Worm (Caenorhabditis elegans) whole organism, L4 larva: ENCODE results near the gene rsef-1.
A peak's percentile ranks its signal among the peaks of the same experiment; 100 is the strongest.

Source experiments
- F10B5.3 ChIP-seq: sonication (generic microtip); optimal IDR thresholded peaks from 2 replicates; lab custom pipeline; 2016; ENCODE audit warnings: mild to moderate bottlenecking, missing genetic modification characterization, missing compliant biosample characterization
- F26F4.8 ChIP-seq: fragments of 200-800 bp; sonication (Bioruptor generic); conservative IDR thresholded peaks from 2 replicates; pipeline ENCODE4 v1.3.6; 2022; ENCODE audit warnings: missing genetic modification characterization, missing compliant biosample characterization
- F49E8.2 ChIP-seq: sonication (generic microtip); optimal IDR thresholded peaks from 2 replicates; lab custom pipeline; 2016; ENCODE audit warnings: missing compliant biosample characterization, mild to moderate bottlenecking, missing genetic modification characterization, borderline replicate concordance
- T20F7.1 ChIP-seq: fragments of 200-800 bp; sonication (Bioruptor generic); optimal IDR thresholded peaks from 2 replicates; lab custom pipeline; 2018; ENCODE audit warnings: mild to moderate bottlenecking, missing genetic modification characterization, missing compliant biosample characterization
- Y48G9A.11 ChIP-seq: fragments of 200-800 bp; sonication (Bioruptor generic); IDR thresholded peaks from 2 replicates; pipeline ENCODE4 v1.3.6; 2022; ENCODE audit warnings: missing genetic modification reagents, missing genetic modification characterization, missing compliant biosample characterization
- ZK546.5 ChIP-seq, 2 experiments: sonication (generic microtip); optimal IDR thresholded peaks; 2 replicates each; lab custom pipeline; 2017; ENCODE audit warnings: missing biosample characterization in 2 of 2, missing genetic modification characterization in 2 of 2
- aha-1 ChIP-seq: fragments of 150-350 bp; peaks from one replicate; lab custom pipeline; 2014; ENCODE audit warnings: missing biosample characterization, missing genetic modification characterization
- arid-1 ChIP-seq: fragments of 200-800 bp; sonication (Bioruptor generic); conservative IDR thresholded peaks from 2 replicates; pipeline ENCODE4 v1.3.6; 2022; ENCODE audit warnings: missing genetic modification reagents, missing genetic modification characterization, missing compliant biosample characterization
- ceh-20 ChIP-seq: fragments of 200-800 bp; sonication (Bioruptor generic); IDR thresholded peaks from 2 replicates; pipeline ENCODE4 v1.3.6; 2022; ENCODE audit warnings: missing genetic modification reagents, missing genetic modification characterization, missing compliant biosample characterization
- ceh-32 ChIP-seq: sonication (generic microtip); optimal IDR thresholded peaks from 2 replicates; lab custom pipeline; 2016; ENCODE audit warnings: mild to moderate bottlenecking, missing genetic modification characterization, missing compliant biosample characterization; ENCODE audit not compliant: poor library complexity
- ces-1 ChIP-seq: fragments of 150-350 bp; sonication (generic microtip); optimal IDR thresholded peaks from 4 replicates; lab custom pipeline; 2014; ENCODE audit warnings: missing biosample characterization, missing genetic modification reagents, missing genetic modification characterization
- cey-2 ChIP-seq: sonication (generic microtip); optimal IDR thresholded peaks from 3 replicates; lab custom pipeline; 2017; ENCODE audit warnings: missing genetic modification characterization, mild to moderate bottlenecking, missing compliant biosample characterization, antibody characterized with exemption, borderline replicate concordance; ENCODE audit not compliant: insufficient read depth
- daf-16 ChIP-seq, 3 experiments: sonication (generic microtip); optimal IDR thresholded peaks; 2 replicates each; lab custom pipeline; 2016 to 2017; ENCODE audit warnings: missing genetic modification characterization in 3 of 3, missing genetic modification reagents in 3 of 3, mild to moderate bottlenecking in 2 of 3, missing compliant biosample characterization in 2 of 3, missing biosample characterization in 1 of 3, moderate library complexity in 1 of 3
- dmd-6 ChIP-seq: fragments of 200-800 bp; sonication (Bioruptor generic); IDR thresholded peaks from 2 replicates; pipeline ENCODE4 v1.3.6; 2022; ENCODE audit warnings: missing genetic modification reagents, missing genetic modification characterization, missing compliant biosample characterization
- dve-1 ChIP-seq: sonication (generic microtip); optimal IDR thresholded peaks from 2 replicates; lab custom pipeline; 2017; ENCODE audit warnings: antibody characterized with exemption, mild to moderate bottlenecking, missing genetic modification characterization, missing compliant biosample characterization; ENCODE audit not compliant: insufficient read depth
- fkh-10 ChIP-seq: fragments of 150-350 bp; optimal IDR thresholded peaks from 2 replicates; lab custom pipeline; 2014; ENCODE audit warnings: missing biosample characterization, missing genetic modification reagents, missing genetic modification characterization
- gei-8 ChIP-seq: fragments of 200-800 bp; sonication (Bioruptor generic); optimal IDR thresholded peaks from 2 replicates; lab custom pipeline; 2018; ENCODE audit warnings: mild to moderate bottlenecking, missing genetic modification characterization, missing compliant biosample characterization
- hlh-11 ChIP-seq: fragments of 200-800 bp; sonication (Bioruptor generic); optimal IDR thresholded peaks from 2 replicates; lab custom pipeline; 2018; ENCODE audit warnings: mild to moderate bottlenecking, missing genetic modification characterization, missing compliant biosample characterization
- lin-1 ChIP-seq: fragments of 200-800 bp; sonication (Bioruptor generic); IDR thresholded peaks from 2 replicates; pipeline ENCODE4 v1.3.6; 2022; ENCODE audit warnings: missing genetic modification reagents, missing genetic modification characterization, missing compliant biosample characterization
- lin-38 ChIP-seq: fragments of 200-800 bp; sonication (Bioruptor generic); IDR thresholded peaks from 2 replicates; pipeline ENCODE4 v1.3.6; 2022; ENCODE audit warnings: missing genetic modification reagents, missing genetic modification characterization, missing compliant biosample characterization
- lin-39 ChIP-seq: fragments of 150-350 bp; optimal IDR thresholded peaks from 2 replicates; lab custom pipeline; 2014; ENCODE audit warnings: missing biosample characterization, missing genetic modification reagents, missing genetic modification characterization
- madf-9 ChIP-seq: fragments of 200-800 bp; sonication (Bioruptor generic); conservative IDR thresholded peaks from 2 replicates; pipeline ENCODE4 v1.3.6; 2022; ENCODE audit warnings: missing genetic modification reagents, missing genetic modification characterization, missing compliant biosample characterization
- mdl-1 ChIP-seq, 2 experiments: fragments of 150-350 bp in 1 of 2; sonication (generic microtip) in 1 of 2; optimal IDR thresholded peaks; 2 replicates each; lab custom pipeline; 2014 to 2017; ENCODE audit warnings: missing biosample characterization in 2 of 2, missing genetic modification characterization in 2 of 2
- mep-1 ChIP-seq: fragments of 150-350 bp; sonication (generic microtip); optimal IDR thresholded peaks from 3 replicates; lab custom pipeline; 2014; ENCODE audit warnings: missing biosample characterization, missing genetic modification characterization
- mxl-3 ChIP-seq: fragments of 200-800 bp; sonication (Bioruptor generic); optimal IDR thresholded peaks from 2 replicates; lab custom pipeline; 2018; ENCODE audit warnings: mild to moderate bottlenecking, missing genetic modification characterization, missing compliant biosample characterization
- nhr-11 ChIP-seq: fragments of 150-350 bp; optimal IDR thresholded peaks from 2 replicates; lab custom pipeline; 2014; ENCODE audit warnings: missing biosample characterization, missing genetic modification characterization
- nhr-25 ChIP-seq: sonication (generic microtip); optimal IDR thresholded peaks from 2 replicates; lab custom pipeline; 2017; ENCODE audit warnings: missing genetic modification characterization, mild to moderate bottlenecking, missing compliant biosample characterization, antibody characterized with exemption, moderate library complexity, borderline replicate concordance; ENCODE audit not compliant: insufficient read depth
- nhr-28 ChIP-seq: fragments of 150-350 bp; optimal IDR thresholded peaks from 2 replicates; lab custom pipeline; 2014; ENCODE audit warnings: missing biosample characterization, missing genetic modification characterization
- nhr-42 ChIP-seq: fragments of 200-800 bp; sonication (Bioruptor generic); IDR thresholded peaks from 2 replicates; pipeline ENCODE4 v1.3.6; 2022; ENCODE audit warnings: missing genetic modification characterization, missing compliant biosample characterization
- nhr-48 ChIP-seq: sonication (generic microtip); optimal IDR thresholded peaks from 2 replicates; lab custom pipeline; 2016; ENCODE audit warnings: mild to moderate bottlenecking, missing genetic modification characterization, missing compliant biosample characterization
- nhr-6 ChIP-seq: fragments of 150-350 bp; optimal IDR thresholded peaks from 2 replicates; lab custom pipeline; 2014; ENCODE audit warnings: missing biosample characterization, missing genetic modification characterization
- nhr-77 ChIP-seq: fragments of 150-350 bp; optimal IDR thresholded peaks from 2 replicates; lab custom pipeline; 2014; ENCODE audit warnings: missing biosample characterization, missing genetic modification characterization
- pha-4 ChIP-seq, 2 experiments: fragments of 150-350 bp in 1 of 2; fragments of 200-800 bp in 1 of 2; sonication (Bioruptor generic) in 1 of 2; IDR thresholded peaks in 1 of 2; optimal IDR thresholded peaks in 1 of 2; 2 replicates each; pipeline versions ENCODE4 v1.3.6 to Lab custom; 2014 to 2022; ENCODE audit warnings: missing genetic modification characterization in 2 of 2, missing genetic modification reagents in 2 of 2, missing biosample characterization in 1 of 2, missing compliant biosample characterization in 1 of 2
- pqm-1 ChIP-seq: sonication (generic microtip); optimal IDR thresholded peaks from 2 replicates; lab custom pipeline; 2017; ENCODE audit warnings: missing biosample characterization, missing genetic modification characterization
- rbr-2 ChIP-seq: sonication (generic microtip); optimal IDR thresholded peaks from 2 replicates; lab custom pipeline; 2016; ENCODE audit warnings: missing genotype, missing genetic modification characterization, missing compliant biosample characterization
- snpc-1.2 ChIP-seq: fragments of 200-800 bp; sonication (Bioruptor generic); IDR thresholded peaks from 2 replicates; pipeline ENCODE4 v1.3.6; 2022; ENCODE audit warnings: missing genetic modification reagents, missing genetic modification characterization, missing compliant biosample characterization
- tra-1 ChIP-seq: fragments of 200-800 bp; sonication (Bioruptor generic); IDR thresholded peaks from 2 replicates; pipeline ENCODE4 v1.3.6; 2022; ENCODE audit warnings: missing genetic modification reagents, missing genetic modification characterization, missing compliant biosample characterization
- unc-62 ChIP-seq, 3 experiments: fragments of 150-350 bp in 1 of 3; sonication (generic microtip); optimal IDR thresholded peaks in 2 of 3; peaks in 1 of 3; 1 replicate in 1 of 3; 2 replicates in 2 of 3; lab custom pipeline; 2014 to 2017; ENCODE audit warnings: missing biosample characterization in 3 of 3, missing genetic modification characterization in 3 of 3, missing genetic modification reagents in 3 of 3, missing genotype in 1 of 3
- zip-11 ChIP-seq: fragments of 200-800 bp; sonication (Bioruptor generic); IDR thresholded peaks from 2 replicates; pipeline ENCODE4 v1.3.6; 2022; ENCODE audit warnings: missing genetic modification characterization, missing compliant biosample characterization
- ztf-7 ChIP-seq: fragments of 150-350 bp; optimal IDR thresholded peaks from 2 replicates; lab custom pipeline; 2014; ENCODE audit warnings: missing biosample characterization, missing genetic modification characterization

Gene rsef-1

DNA sequence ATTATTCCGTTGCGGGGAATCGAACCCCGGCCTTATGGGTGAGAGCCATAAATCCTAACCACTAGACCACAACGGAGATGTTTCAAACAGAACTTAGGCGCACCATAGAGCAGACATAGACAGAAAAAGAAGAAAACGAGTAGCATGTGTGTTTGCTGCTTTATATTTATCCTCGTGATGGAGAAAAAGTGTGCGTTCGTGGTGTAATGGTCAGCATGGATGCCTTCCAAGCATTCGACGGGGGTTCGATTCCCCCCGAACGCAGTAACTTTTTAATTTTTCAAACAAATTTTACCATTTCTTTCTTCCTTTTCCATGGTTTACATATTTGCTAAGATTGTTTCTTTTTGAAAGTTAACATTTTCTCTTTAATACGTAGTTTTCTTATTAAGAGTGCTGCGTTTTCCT, 23.2 kb downstream of the rsef-1 start (continued):
- TF ChIP-seq gei-8 (GFP tag; lab: Kevin White, UChicago) (peak; percentile 97), nhr-42 (GFP tag; lab: Robert Waterston, UW) (peak; percentile 93), ceh-32 (peak; percentile 86), aha-1 (tag; lab: Kevin White, UChicago) (peak; percentile 100), Y48G9A.11 (GFP tag; lab: Robert Waterston, UW) (peak; percentile 91), fkh-10 (GFP tag; lab: Kevin White, UChicago) (peak; percentile 86), nhr-11 (tag; lab: Kevin White, UChicago) (peak; percentile 89)

- no peak for TF ChIP-seq ces-1 (GFP tag; lab: Kevin White, UChicago)
- no peak for TF ChIP-seq arid-1
- no peak for TF ChIP-seq ZK546.5 (tag; optimal IDR thresholded peaks at IDR 0.05; lab: Kevin White, UChicago)
- no peak for TF ChIP-seq mdl-1 (tag; optimal IDR thresholded peaks at IDR 0.05; lab: Kevin White, UChicago)
- TF ChIP-seq F26F4.8 = no peak
- no peak for TF ChIP-seq nhr-25 (tag; lab: Kevin White, UChicago)
- TF ChIP-seq lin-39 = no peak
- no peak for TF ChIP-seq rbr-2
- no peak for TF ChIP-seq ceh-20 (GFP tag; lab: Robert Waterston, UW)
- no peak for TF ChIP-seq F49E8.2 (tag; lab: Kevin White, UChicago)
- TF ChIP-seq ztf-7 (tag; lab: Kevin White, UChicago) = no peak
- TF ChIP-seq madf-9 (GFP tag; lab: Robert Waterston, UW) = no peak
- TF ChIP-seq dmd-6 = no peak
These were observed 25.0 kb downstream of the rsef-1 start, which contains the start of gene M02F4.2 for ce11 chrX:3034203-3034602. Gene M02F4.2 (minus strand): TSS chrX:3034303.

DNA sequence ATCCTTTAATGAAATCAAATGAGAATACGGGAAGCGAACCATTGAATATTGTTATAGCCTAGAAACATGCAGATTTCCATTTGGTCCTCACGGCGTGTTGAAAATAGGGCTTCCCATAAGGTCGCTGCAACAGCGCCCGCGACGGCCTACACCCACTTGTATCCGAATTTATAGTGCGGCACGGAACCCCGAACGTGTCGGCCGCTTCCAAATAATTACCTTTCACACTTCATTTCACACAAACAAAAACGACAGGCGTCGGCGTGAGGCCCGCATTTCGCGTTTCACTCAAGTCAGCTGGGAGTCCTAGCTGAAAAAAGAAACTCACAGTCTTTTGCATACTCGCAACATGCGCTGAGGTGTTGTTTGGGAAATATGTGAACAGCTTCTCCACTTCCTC, 25.7 kb downstream of the rsef-1 start:
- TF ChIP-seq unc-62 (GFP tag; optimal IDR thresholded peaks at IDR 0.05 in 1 of 2; lab: Kevin White, UChicago) (peak in 1 of 2 experiments; percentile 7), unc-62 (tag; optimal IDR thresholded peaks at IDR 0.05; lab: Kevin White, UChicago) (no peak), zip-11 (GFP tag; lab: Robert Waterston, UW) (no peak)

DNA sequence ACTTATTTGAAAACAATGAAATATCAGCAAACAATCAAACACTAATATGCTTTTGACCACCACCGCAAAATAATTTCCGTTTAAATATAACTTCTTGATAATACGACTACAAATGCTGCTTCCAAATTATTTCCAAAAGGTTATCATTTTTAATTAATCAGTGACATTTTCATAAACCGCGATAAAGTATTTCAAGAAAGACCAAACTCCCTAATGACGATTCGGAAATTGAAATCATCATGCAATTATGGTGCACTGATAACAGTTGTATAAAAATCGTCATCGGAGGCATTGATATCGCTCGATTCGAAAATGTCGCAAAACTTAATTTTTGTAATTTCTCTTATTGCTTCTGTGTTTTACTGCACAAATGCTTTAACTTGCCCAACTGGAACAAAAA, 27.7 kb downstream of the rsef-1 start, which contains the start of gene clec-265:
clec-265 (plus strand) TSS at position 300 of the 400 bp plus-strand sequence.
- TF ChIP-seq lin-1 (0 out of 2 replicates have a peak, but pooled peaks have one; percentile 20), pqm-1 (tag; lab: Kevin White, UChicago) (peak; percentile 98), tra-1 (0 out of 2 replicates have a peak, but pooled peaks have one; percentile 41), hlh-11 (tag; lab: Kevin White, UChicago) (peak; percentile 78), fkh-10 (GFP tag; lab: Kevin White, UChicago) (no peak), nhr-48 (tag; lab: Kevin White, UChicago) (peak; percentile 1), dve-1 (tag; lab: Kevin White, UChicago) (peak; percentile 72), dmd-6 (peak; percentile 87), F10B5.3 (no peak), mdl-1 (tag; optimal IDR thresholded peaks at IDR 0.05; lab: Kevin White, UChicago) (peak in 1 of 2 experiments; percentile 47), nhr-28 (tag; lab: Kevin White, UChicago) (peak; percentile 93), nhr-77 (tag; lab: Kevin White, UChicago) (peak; percentile 86), mxl-3 (no peak), ces-1 (GFP tag; lab: Kevin White, UChicago) (no peak), cey-2 (tag; lab: Kevin White, UChicago) (no peak), T20F7.1 (peak; percentile 38), pha-4 (GFP tag; IDR thresholded peaks at IDR 0.05; lab: Robert Waterston, UW) (no peak), pha-4 (tag; optimal IDR thresholded peaks at IDR 0.05; lab: Kevin White, UChicago) (no peak), snpc-1.2 (no peak), mep-1 (tag; lab: Kevin White, UChicago) (no peak), nhr-6 (peak; percentile 79), daf-16 (GFP tag; optimal IDR thresholded peaks at IDR 0.05; lab: Kevin White, UChicago) (no peak), daf-16 (tag; optimal IDR thresholded peaks at IDR 0.05; lab: Kevin White, UChicago) (peak; percentile 74), lin-38 (GFP tag; lab: Robert Waterston, UW) (no peak), nhr-42 (GFP tag; lab: Robert Waterston, UW) (no peak)
